Worm (Caenorhabditis elegans) whole organism, midembryonic: ENCODE results near the gene col-90.

Experiments used
- cog-1 ChIP-seq: sonication (generic microtip); optimal IDR thresholded peaks from 2 replicates; lab custom pipeline; 2016; ENCODE audit warnings: missing genetic modification characterization, missing compliant biosample characterization
- flt-1 ChIP-seq: fragments of 200-800 bp; sonication (Bioruptor generic); IDR thresholded peaks from 2 replicates; pipeline ENCODE4 v1.3.6; 2022; ENCODE audit warnings: missing genetic modification characterization, missing compliant biosample characterization
- ztf-29 ChIP-seq: fragments of 200-800 bp; sonication (Bioruptor generic); IDR thresholded peaks from 2 replicates; pipeline ENCODE4 v1.3.6; 2022; ENCODE audit warnings: missing genetic modification reagents, missing genetic modification characterization, missing compliant biosample characterization

DNA sequence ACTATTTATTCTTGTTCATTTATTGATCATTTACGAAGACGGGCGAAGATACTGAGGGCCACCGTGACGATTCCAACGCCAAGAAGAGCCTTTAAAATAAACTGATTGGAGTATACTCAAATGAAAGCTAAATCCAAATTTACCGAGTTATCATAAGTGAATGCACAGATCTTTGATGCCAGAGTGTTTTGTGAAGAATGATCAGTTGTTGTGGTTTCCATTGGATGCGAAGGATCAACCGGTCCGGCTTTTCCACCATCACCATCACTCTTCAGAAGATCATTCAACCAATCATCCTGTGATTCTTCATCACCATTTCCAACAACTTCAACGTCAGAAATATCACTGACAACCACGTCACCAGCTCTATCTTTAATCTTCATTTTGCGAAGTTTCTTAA lies 28.6 kb downstream of the col-90 start:
- TF ChIP-seq flt-1 (GFP tag; lab: Robert Waterston, UW) = no peak
- no peak for TF ChIP-seq ztf-29 (GFP tag; lab: Robert Waterston, UW)
- no peak for TF ChIP-seq cog-1 (tag; lab: Kevin White, UChicago)
